Worm (Caenorhabditis elegans): ENCODE results near the gene pfk-1.2.

Gene pfk-1.2

ce11 chrV:9571056-9571455, 39.5 kb downstream of the pfk-1.2 start:
- TF ChIP-seq ZK546.5 (tag; optimal IDR thresholded peaks at IDR 0.05) (no peak), lsy-12 (tag; optimal IDR thresholded peaks at IDR 0.05) (no peak), nhr-12 (tag; optimal IDR thresholded peaks at IDR 0.05) (no peak), elt-2 (tag; optimal IDR thresholded peaks at IDR 0.05) (peak; percentile 36), unc-62 (GFP tag; optimal IDR thresholded peaks at IDR 0.05) (no peak)

DNA sequence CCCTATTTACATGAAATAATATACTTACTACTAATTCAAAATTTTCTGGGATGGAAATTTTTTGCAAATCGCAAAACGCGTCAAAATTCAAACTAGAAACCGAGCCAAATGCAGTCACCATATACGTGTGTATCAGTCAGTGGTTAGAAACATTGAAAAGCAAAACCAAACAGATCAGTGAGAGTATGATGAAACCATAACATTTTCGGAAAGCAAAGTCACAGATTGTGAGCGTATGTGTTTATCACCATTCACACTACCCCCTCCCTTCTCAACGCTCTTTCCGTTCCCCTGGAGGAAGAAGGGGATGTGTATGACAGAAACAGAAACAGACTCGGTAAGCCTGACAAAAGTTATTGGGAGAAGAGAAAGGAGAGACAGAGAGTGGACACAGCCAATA, 40.1 kb downstream of the pfk-1.2 start:
- TF ChIP-seq zag-1 (tag; optimal IDR thresholded peaks at IDR 0.05) (no peak), snpc-4 (tag; optimal IDR thresholded peaks at IDR 0.05) (no peak), daf-12 (tag; optimal IDR thresholded peaks at IDR 0.05) (no peak), unc-39 (tag; optimal IDR thresholded peaks at IDR 0.05) (no peak), nhr-237 (tag; optimal IDR thresholded peaks at IDR 0.05) (no peak), unc-62 (GFP tag; optimal IDR thresholded peaks at IDR 0.05) (no peak), R02D3.7 (tag; optimal IDR thresholded peaks at IDR 0.05) (no peak), mml-1 (tag; optimal IDR thresholded peaks at IDR 0.05) (no peak), hmg-11 (tag; optimal IDR thresholded peaks at IDR 0.05) (no peak), nhr-77 (tag; optimal IDR thresholded peaks at IDR 0.05) (no peak), ceh-82 (tag; optimal IDR thresholded peaks at IDR 0.05) (no peak), nhr-12 (tag; optimal IDR thresholded peaks at IDR 0.05) (no peak), sea-2 (GFP tag; optimal IDR thresholded peaks at IDR 0.05) (no peak), nhr-11 (tag; optimal IDR thresholded peaks at IDR 0.05) (no peak), fos-1 (tag; optimal IDR thresholded peaks at IDR 0.05) (no peak), elt-1 (tag; optimal IDR thresholded peaks at IDR 0.05) (no peak), skn-1 (tag; optimal IDR thresholded peaks at IDR 0.05) (no peak), pqm-1 (tag; optimal IDR thresholded peaks at IDR 0.05) (no peak), fkh-2 (tag; optimal IDR thresholded peaks at IDR 0.05) (no peak)

ce11 chrV:9576991-9577390, 45.4 kb downstream of the pfk-1.2 start, which contains the start of gene F25B3.2:
Gene F25B3.2 (plus strand): TSS chrV:9577291.
- TF ChIP-seq tbx-2 (tag; optimal IDR thresholded peaks at IDR 0.05) (no peak), elt-2 (tag; optimal IDR thresholded peaks at IDR 0.05) (no peak), unc-62 (GFP tag; optimal IDR thresholded peaks at IDR 0.05) (no peak), mdl-1 (tag; optimal IDR thresholded peaks at IDR 0.05) (no peak), sea-2 (GFP tag; optimal IDR thresholded peaks at IDR 0.05) (no peak), egl-27 (tag; optimal IDR thresholded peaks at IDR 0.05) (no peak), nhr-76 (tag; optimal IDR thresholded peaks at IDR 0.05) (no peak), nhr-11 (tag; optimal IDR thresholded peaks at IDR 0.05) (no peak), nhr-23 (tag; optimal IDR thresholded peaks at IDR 0.05) (no peak), nhr-237 (tag; optimal IDR thresholded peaks at IDR 0.05) (no peak)

- TF ChIP-seq sea-2 (GFP tag; optimal IDR thresholded peaks at IDR 0.05) (no peak), ztf-4 (tag; optimal IDR thresholded peaks at IDR 0.05) (no peak), fos-1 (tag; optimal IDR thresholded peaks at IDR 0.05) (no peak), elt-3 (tag; optimal IDR thresholded peaks at IDR 0.05) (no peak), jun-1 (tag; optimal IDR thresholded peaks at IDR 0.05) (no peak), ceh-9 (tag; optimal IDR thresholded peaks at IDR 0.05) (no peak), egl-27 (tag; optimal IDR thresholded peaks at IDR 0.05) (no peak), nhr-237 (tag; optimal IDR thresholded peaks at IDR 0.05) (no peak), ceh-82 (tag; optimal IDR thresholded peaks at IDR 0.05) (no peak), ceh-16 (tag; optimal IDR thresholded peaks at IDR 0.05) (no peak), skn-1 (tag; optimal IDR thresholded peaks at IDR 0.05) (no peak), nhr-43 (tag; optimal IDR thresholded peaks at IDR 0.05; ENCODE audit: poor library complexity, severe bottlenecking) (peak; percentile 45), R02D3.7 (tag; optimal IDR thresholded peaks at IDR 0.05) (no peak), lin-15B (tag; optimal IDR thresholded peaks at IDR 0.05) (no peak), nhr-23 (tag; optimal IDR thresholded peaks at IDR 0.05) (peak; percentile 35), unc-62 (GFP tag; optimal IDR thresholded peaks at IDR 0.05) (no peak), elt-2 (tag; optimal IDR thresholded peaks at IDR 0.05) (peak; percentile 4), tbx-2 (tag; optimal IDR thresholded peaks at IDR 0.05) (no peak), unc-39 (tag; optimal IDR thresholded peaks at IDR 0.05) (no peak), hmg-11 (tag; optimal IDR thresholded peaks at IDR 0.05) (peak; percentile 62), nhr-67 (tag; optimal IDR thresholded peaks at IDR 0.05) (no peak), nhr-77 (tag; optimal IDR thresholded peaks at IDR 0.05) (no peak), pha-4 (tag; optimal IDR thresholded peaks at IDR 0.05) (peak; percentile 60), egl-5 (tag; optimal IDR thresholded peaks at IDR 0.05) (no peak), snpc-4 (tag; optimal IDR thresholded peaks at IDR 0.05) (peak; percentile 4), ztf-11 (tag; optimal IDR thresholded peaks at IDR 0.05) (no peak), zag-1 (tag; optimal IDR thresholded peaks at IDR 0.05) (no peak), elt-1 (tag; optimal IDR thresholded peaks at IDR 0.05) (no peak), ceh-28 (tag; optimal IDR thresholded peaks at IDR 0.05) (no peak), nhr-25 (tag; optimal IDR thresholded peaks at IDR 0.05) (peak; percentile 18), aly-2 (tag; optimal IDR thresholded peaks at IDR 0.05) (no peak)
These were observed 51.2 kb downstream of the pfk-1.2 start, which contains the start of gene rtfo-1 for ce11 chrV:9582594-9583322. Gene rtfo-1 (minus strand): TSS chrV:9582644.
